Fruit fly (Drosophila melanogaster) whole organism, embryonic: ENCODE results near the gene beat-Ib.

Experiments used
- Adf1 ChIP-seq: fragments of 200-800 bp; sonication (Bioruptor generic); IDR thresholded peaks from 2 replicates; pipeline ENCODE4 v1.3.6; 2022; ENCODE audit warnings: missing biosample characterization, missing genetic modification characterization
- CG12942 ChIP-seq: fragments of 200-800 bp; sonication (Bioruptor generic); optimal IDR thresholded peaks from 3 replicates; lab custom pipeline; 2016; ENCODE audit warnings: missing biosample characterization, missing genetic modification characterization
- CG14441 ChIP-seq: fragments of 200-800 bp; sonication (Bioruptor generic); IDR thresholded peaks from 2 replicates; pipeline ENCODE4 v1.3.6; 2022; ENCODE audit warnings: missing biosample characterization, missing genetic modification characterization
- CG14667 ChIP-seq: fragments of 200-800 bp; sonication (Bioruptor generic); IDR thresholded peaks from 2 replicates; pipeline ENCODE4 v1.3.6; 2022; ENCODE audit warnings: missing biosample characterization, missing genetic modification characterization
- CG17359 ChIP-seq: fragments of 200-800 bp; sonication (Bioruptor generic); optimal IDR thresholded peaks from 3 replicates; lab custom pipeline; 2018; ENCODE audit warnings: missing biosample characterization, mild to moderate bottlenecking, missing genetic modification characterization, moderate library complexity
- CG17385 ChIP-seq: fragments of 200-800 bp; sonication (Bioruptor generic); optimal IDR thresholded peaks from 3 replicates; lab custom pipeline; 2018; ENCODE audit warnings: missing biosample characterization, mild to moderate bottlenecking, missing genetic modification characterization
- CG2116 ChIP-seq: fragments of 200-800 bp; sonication (Bioruptor generic); optimal IDR thresholded peaks from 3 replicates; lab custom pipeline; 2018; ENCODE audit warnings: missing biosample characterization, mild to moderate bottlenecking, missing genetic modification characterization
- CG2129 ChIP-seq: fragments of 200-800 bp; sonication (Bioruptor generic); IDR thresholded peaks from 2 replicates; pipeline ENCODE4 v1.3.6; 2022; ENCODE audit warnings: missing biosample characterization, missing genetic modification characterization; ENCODE audit not compliant: partially characterized antibody
- CG3065 ChIP-seq: fragments of 200-800 bp; sonication (Bioruptor generic); optimal IDR thresholded peaks from 2 replicates; lab custom pipeline; 2016; ENCODE audit warnings: missing biosample characterization, missing genetic modification characterization
- CG3163 ChIP-seq: fragments of 200-800 bp; sonication (Bioruptor generic); optimal IDR thresholded peaks from 3 replicates; lab custom pipeline; 2016; ENCODE audit warnings: missing biosample characterization, missing genetic modification characterization
- CG32532 ChIP-seq: fragments of 200-800 bp; sonication (Bioruptor generic); IDR thresholded peaks from 2 replicates; pipeline ENCODE4 v1.3.6; 2022; ENCODE audit warnings: missing biosample characterization, missing genetic modification characterization
- CG4328 ChIP-seq: fragments of 200-800 bp; sonication (Bioruptor generic); optimal IDR thresholded peaks from 3 replicates; lab custom pipeline; 2017; ENCODE audit warnings: missing biosample characterization, missing genetic modification reagents, missing genetic modification characterization
- CG5245 ChIP-seq: fragments of 200-800 bp; sonication (Bioruptor generic); optimal IDR thresholded peaks from 3 replicates; lab custom pipeline; 2016; ENCODE audit warnings: missing biosample characterization, missing genetic modification characterization
- CG6254 ChIP-seq: fragments of 200-800 bp; sonication (Bioruptor generic); optimal IDR thresholded peaks from 3 replicates; lab custom pipeline; 2017; ENCODE audit warnings: mild to moderate bottlenecking, missing biosample characterization, missing genetic modification reagents, missing genetic modification characterization
- CG7987 ChIP-seq: fragments of 200-800 bp; sonication (Bioruptor generic); optimal IDR thresholded peaks from 2 replicates; lab custom pipeline; 2018; ENCODE audit warnings: missing biosample characterization, mild to moderate bottlenecking, missing genetic modification characterization, moderate library complexity
- D ChIP-seq, 2 experiments: fragments of 200-800 bp in 1 of 2; fragments of >200 bp in 1 of 2; sonication (Bioruptor generic) in 1 of 2; optimal IDR thresholded peaks; 2 replicates in 1 of 2; 3 replicates in 1 of 2; lab custom pipeline; 2017; ENCODE audit warnings: mild to moderate bottlenecking in 1 of 2, missing biosample characterization in 1 of 2, missing genetic modification characterization in 1 of 2, missing genetic modification reagents in 1 of 2
- Deaf1 ChIP-seq: fragments of 200-800 bp; optimal IDR thresholded peaks from 3 replicates; lab custom pipeline; 2019; ENCODE audit warnings: missing biosample characterization, mild to moderate bottlenecking, missing genetic modification characterization, moderate library complexity
- Dek ChIP-seq: fragments of 200-800 bp; sonication (Bioruptor generic); optimal IDR thresholded peaks from 3 replicates; lab custom pipeline; 2019; ENCODE audit warnings: missing biosample characterization, mild to moderate bottlenecking, missing genetic modification characterization, moderate library complexity
- Dp ChIP-seq: fragments of 200-800 bp; sonication (Bioruptor generic); optimal IDR thresholded peaks from 2 replicates; lab custom pipeline; 2018; ENCODE audit warnings: missing biosample characterization, mild to moderate bottlenecking, missing genetic modification characterization, moderate library complexity
- E2f1 ChIP-seq: fragments of 200-800 bp; sonication (Bioruptor generic); IDR thresholded peaks from 2 replicates; pipeline ENCODE4 v1.3.6; 2022; ENCODE audit warnings: missing biosample characterization, missing genetic modification characterization
- Eip74EF ChIP-seq, 2 experiments: fragments of 200-800 bp in 1 of 2; fragments of >200 bp in 1 of 2; sonication (Bioruptor generic) in 1 of 2; optimal IDR thresholded peaks; 2 replicates each; lab custom pipeline; 2017 to 2019; ENCODE audit warnings: missing biosample characterization in 2 of 2, missing genetic modification characterization in 2 of 2, mild to moderate bottlenecking in 1 of 2, moderate library complexity in 1 of 2
- Gsc ChIP-seq: fragments of 200-800 bp; sonication (Bioruptor generic); IDR thresholded peaks from 2 replicates; pipeline ENCODE4 v1.3.6; 2022; ENCODE audit warnings: missing biosample characterization, missing genetic modification characterization
- Ptx1 ChIP-seq: fragments of 200-800 bp; sonication (Bioruptor generic); IDR thresholded peaks from 2 replicates; pipeline ENCODE4 v1.3.6; 2022; ENCODE audit warnings: missing biosample characterization, missing genetic modification characterization
- Sry-β ChIP-seq: fragments of 200-800 bp; sonication (Bioruptor generic); optimal IDR thresholded peaks from 2 replicates; lab custom pipeline; 2018; ENCODE audit warnings: missing biosample characterization, mild to moderate bottlenecking, missing genetic modification characterization, moderate library complexity
- Stat92E ChIP-seq, 3 experiments: fragments of >200 bp in 2 of 3; fragments of 200-800 bp in 1 of 3; sonication (Bioruptor generic) in 1 of 3; optimal IDR thresholded peaks; 2 replicates each; lab custom pipeline; 2017 to 2019; ENCODE audit warnings: missing biosample characterization in 3 of 3, missing genetic modification characterization in 3 of 3, mild to moderate bottlenecking in 1 of 3, moderate library complexity in 1 of 3
- TFAM ChIP-seq: fragments of 200-800 bp; sonication (Bioruptor generic); optimal IDR thresholded peaks from 2 replicates; lab custom pipeline; 2017; ENCODE audit warnings: missing biosample characterization, missing genetic modification characterization, inconsistent platforms
- amos ChIP-seq: fragments of 200-800 bp; sonication (Bioruptor generic); IDR thresholded peaks from 2 replicates; pipeline ENCODE4 v1.3.6; 2022; ENCODE audit warnings: missing biosample characterization, missing genetic modification characterization; ENCODE audit not compliant: partially characterized antibody
- ato ChIP-seq: fragments of 200-800 bp; sonication (Bioruptor generic); IDR thresholded peaks from 2 replicates; pipeline ENCODE4 v1.3.6; 2022; ENCODE audit warnings: missing biosample characterization, missing genetic modification characterization; ENCODE audit not compliant: partially characterized antibody
- bsh ChIP-seq, 2 experiments: fragments of 200-800 bp; sonication (Bioruptor generic); optimal IDR thresholded peaks; 2 replicates each; lab custom pipeline; 2017 to 2018; ENCODE audit warnings: mild to moderate bottlenecking in 2 of 2, missing biosample characterization in 2 of 2, missing genetic modification characterization in 2 of 2, moderate library complexity in 1 of 2
- chif ChIP-seq, 2 experiments: fragments of 200-800 bp; sonication (Bioruptor generic); optimal IDR thresholded peaks; 3 replicates each; lab custom pipeline; 2016; ENCODE audit warnings: missing biosample characterization in 2 of 2, missing genetic modification characterization in 2 of 2
- dysf ChIP-seq: fragments of 200-800 bp; sonication (Bioruptor generic); IDR thresholded peaks from 3 replicates; pipeline ENCODE4 v1.3.6; 2022; ENCODE audit warnings: missing biosample characterization, missing genetic modification characterization
- fru ChIP-seq: fragments of >200 bp; optimal IDR thresholded peaks from 2 replicates; lab custom pipeline; 2017
- gce ChIP-seq: fragments of 200-800 bp; sonication (Bioruptor generic); IDR thresholded peaks from 3 replicates; pipeline ENCODE4 v1.3.6; 2022; ENCODE audit warnings: missing biosample characterization, missing genetic modification characterization
- hb ChIP-seq: fragments of 200-800 bp; sonication (Bioruptor generic); IDR thresholded peaks from 3 replicates; pipeline ENCODE4 v1.3.6; 2022; ENCODE audit warnings: missing biosample characterization, missing genetic modification characterization; ENCODE audit not compliant: partially characterized antibody
- hkb ChIP-seq, 2 experiments: fragments of 200-800 bp in 1 of 2; fragments of >200 bp in 1 of 2; sonication (Bioruptor generic) in 1 of 2; IDR thresholded peaks in 1 of 2; optimal IDR thresholded peaks in 1 of 2; 2 replicates each; pipeline versions ENCODE4 v1.3.6 to Lab custom; 2017 to 2022; ENCODE audit warnings: missing biosample characterization in 1 of 2, missing genetic modification characterization in 1 of 2
- nau ChIP-seq: fragments of 200-800 bp; sonication (Bioruptor generic); optimal IDR thresholded peaks from 3 replicates; lab custom pipeline; 2017; ENCODE audit warnings: missing biosample characterization, mild to moderate bottlenecking, missing genetic modification characterization, missing genetic modification reagents
- p53 ChIP-seq: fragments of 200-800 bp; sonication (Bioruptor generic); optimal IDR thresholded peaks from 2 replicates; lab custom pipeline; 2016; ENCODE audit warnings: missing biosample characterization, missing genetic modification characterization
- pb ChIP-seq: fragments of 200-800 bp; sonication (Bioruptor generic); optimal IDR thresholded peaks from 3 replicates; lab custom pipeline; 2016; ENCODE audit warnings: missing biosample characterization, missing genetic modification characterization
- pho ChIP-seq: fragments of 200-800 bp; sonication (Bioruptor generic); optimal IDR thresholded peaks from 2 replicates; lab custom pipeline; 2016; ENCODE audit warnings: missing biosample characterization, missing genetic modification characterization
- repo ChIP-seq: fragments of 200-800 bp; sonication (Bioruptor generic); optimal IDR thresholded peaks from 2 replicates; lab custom pipeline; 2016; ENCODE audit warnings: missing biosample characterization, missing genetic modification characterization
- sd ChIP-seq: fragments of 200-800 bp; sonication (Bioruptor generic); optimal IDR thresholded peaks from 3 replicates; lab custom pipeline; 2018; ENCODE audit warnings: missing biosample characterization, mild to moderate bottlenecking, missing genetic modification characterization, moderate library complexity
- seq ChIP-seq: fragments of 200-800 bp; sonication (Bioruptor generic); IDR thresholded peaks from 2 replicates; pipeline ENCODE4 v1.3.6; 2022; ENCODE audit warnings: missing biosample characterization, missing genetic modification characterization
- sisA ChIP-seq: fragments of 200-800 bp; sonication (Bioruptor generic); IDR thresholded peaks from 2 replicates; pipeline ENCODE4 v1.3.6; 2022; ENCODE audit warnings: missing biosample characterization, missing genetic modification characterization
- sna ChIP-seq: fragments of 200-800 bp; sonication (Bioruptor generic); IDR thresholded peaks from 2 replicates; pipeline ENCODE4 v1.3.6; 2022; ENCODE audit warnings: missing biosample characterization, missing genetic modification characterization; ENCODE audit not compliant: partially characterized antibody
- tna ChIP-seq: fragments of 200-800 bp; sonication (Bioruptor generic); IDR thresholded peaks from 2 replicates; pipeline ENCODE4 v1.3.6; 2022; ENCODE audit warnings: missing biosample characterization, missing genetic modification characterization; ENCODE audit not compliant: partially characterized antibody
- trh ChIP-seq: fragments of 200-800 bp; sonication (Bioruptor generic); optimal IDR thresholded peaks from 2 replicates; lab custom pipeline; 2016; ENCODE audit warnings: missing biosample characterization, missing genetic modification characterization
- usp ChIP-seq: fragments of >200 bp; optimal IDR thresholded peaks from 2 replicates; lab custom pipeline; 2017; ENCODE audit warnings: missing biosample characterization, missing genetic modification characterization

The beat-Ib gene

DNA sequence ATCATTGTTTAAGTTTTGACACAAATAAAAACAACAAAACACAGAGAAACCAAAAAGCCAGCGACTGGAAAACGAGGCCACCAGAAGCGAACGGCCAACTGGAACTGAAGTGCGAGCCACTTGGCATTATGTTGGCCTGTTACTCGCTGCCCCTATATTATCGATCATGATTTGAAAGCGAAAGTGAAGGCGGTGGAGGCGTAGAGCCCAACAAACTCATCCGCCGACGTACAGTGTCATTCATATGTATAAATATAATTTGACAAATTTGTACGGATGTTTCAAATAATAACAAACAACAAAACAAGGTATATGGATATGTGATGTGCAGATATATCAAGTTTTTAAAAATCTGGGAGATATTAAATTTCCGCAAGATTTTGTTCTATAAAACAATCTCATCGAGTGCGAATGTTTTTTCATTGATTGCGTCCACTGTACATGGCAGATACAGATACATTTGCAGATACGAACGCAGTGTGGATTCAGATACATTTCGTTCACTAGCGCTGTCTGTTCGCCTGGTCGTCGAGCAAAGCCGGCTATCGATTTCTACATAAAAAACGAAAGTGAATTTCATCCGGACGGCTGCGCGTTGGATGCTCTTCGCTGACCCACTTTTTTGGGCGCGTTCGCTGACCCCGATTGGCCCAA is 51.2 kb downstream of the beat-Ib start (continued):
- peak; percentile 36; the same call in 1 of the 3 replicates for TF ChIP-seq hb
- TF ChIP-seq nau (GFP tag; lab: Kevin White, UChicago): peak; percentile 91
- peak; percentile 80 for TF ChIP-seq TFAM
- TF ChIP-seq CG3163 (GFP tag; lab: Kevin White, UChicago): peak; percentile 79
- peak; percentile 91 for TF ChIP-seq Dek
- peak; percentile 97 for TF ChIP-seq Ptx1 (GFP tag; lab: Robert Waterston, UW)
- no peak for TF ChIP-seq amos
- TF ChIP-seq usp (GFP tag; lab: Kevin White, UChicago): no peak
- TF ChIP-seq Deaf1: peak; percentile 73
- TF ChIP-seq pho (GFP tag; lab: Kevin White, UChicago): peak; percentile 94
- TF ChIP-seq Sry-β (GFP tag; lab: Kevin White, UChicago): peak; percentile 66
- peak; percentile 95 for TF ChIP-seq sisA (GFP tag; lab: Robert Waterston, UW)
- TF ChIP-seq CG17385 (GFP tag; lab: Kevin White, UChicago): peak; percentile 94
- TF ChIP-seq CG3065 (GFP tag; lab: Kevin White, UChicago): peak; percentile 93
- TF ChIP-seq fru (lab: Kevin White, UChicago): no peak
- peak; percentile 98 for TF ChIP-seq dysf (GFP tag; lab: Robert Waterston, UW)
- peak; percentile 95 for TF ChIP-seq repo (GFP tag; lab: Kevin White, UChicago)
- TF ChIP-seq CG6254 (GFP tag; lab: Kevin White, UChicago): peak; percentile 87
- TF ChIP-seq CG14667: peak; percentile 92
- no peak for TF ChIP-seq hkb (optimal IDR thresholded peaks at IDR 0.05; lab: Kevin White, UChicago)
- TF ChIP-seq hkb (GFP tag; IDR thresholded peaks at IDR 0.05; lab: Robert Waterston, UW): peak; percentile 98
- peak; percentile 96 for TF ChIP-seq CG14441 (GFP tag; lab: Robert Waterston, UW)
- TF ChIP-seq CG2116: peak; percentile 84
- peak; percentile 94 for TF ChIP-seq CG32532
- peak; percentile 66 for TF ChIP-seq CG7987 (GFP tag; lab: Kevin White, UChicago)
- no peak; the same call in 1 of the 2 replicates for TF ChIP-seq tna
- peak; percentile 94 for TF ChIP-seq gce
- TF ChIP-seq Gsc: peak; percentile 81
- TF ChIP-seq CG12942 (GFP tag; lab: Kevin White, UChicago): peak; percentile 91
- peak; percentile 97 for TF ChIP-seq CG17359 (tag; lab: Kevin White, UChicago)
- peak; percentile 77 for TF ChIP-seq Adf1 (GFP tag; lab: Robert Waterston, UW)
- peak; percentile 84 for TF ChIP-seq trh (GFP tag; lab: Kevin White, UChicago)
- no peak for TF ChIP-seq D (optimal IDR thresholded peaks at IDR 0.05; lab: Kevin White, UChicago)
- TF ChIP-seq D (GFP tag; optimal IDR thresholded peaks at IDR 0.05; lab: Kevin White, UChicago): peak; percentile 94
- peak; percentile 69 to 98 for TF ChIP-seq bsh (GFP tag; optimal IDR thresholded peaks at IDR 0.05; lab: Kevin White, UChicago)
- TF ChIP-seq CG4328: peak; percentile 91
- peak in 1 of 2 experiments; percentile 91 for TF ChIP-seq Eip74EF (GFP tag; optimal IDR thresholded peaks at IDR 0.05; lab: Kevin White, UChicago)
- TF ChIP-seq CG2129 (GFP tag; lab: Robert Waterston, UW): no peak
- peak; percentile 86 for TF ChIP-seq sd (tag; lab: Kevin White, UChicago)
- TF ChIP-seq CG5245: peak; percentile 92
- TF ChIP-seq Stat92E (GFP tag; optimal IDR thresholded peaks at IDR 0.05; lab: Kevin White, UChicago): peak in 1 of 3 experiments; percentile 82
- TF ChIP-seq p53 (GFP tag; lab: Kevin White, UChicago): peak; percentile 91
- peak; percentile 98 for TF ChIP-seq seq (GFP tag; lab: Robert Waterston, UW)
- TF ChIP-seq sna (GFP tag; lab: Robert Waterston, UW): no peak; the same call in none of the 2 replicates
- TF ChIP-seq pb (GFP tag; lab: Kevin White, UChicago): peak; percentile 93
- TF ChIP-seq Dp (GFP tag; lab: Kevin White, UChicago): peak; percentile 4
- TF ChIP-seq chif (GFP tag; optimal IDR thresholded peaks at IDR 0.05; lab: Kevin White, UChicago): peak; percentile 95 to 97
- TF ChIP-seq ato (GFP tag; lab: Robert Waterston, UW): peak; percentile 17; the same call in 1 of the 2 replicates
- TF ChIP-seq E2f1 (GFP tag; lab: Robert Waterston, UW): peak; percentile 95
